Fruit fly (Drosophila melanogaster): Measurements from ENCODE around the gene Rh4.

DNA sequence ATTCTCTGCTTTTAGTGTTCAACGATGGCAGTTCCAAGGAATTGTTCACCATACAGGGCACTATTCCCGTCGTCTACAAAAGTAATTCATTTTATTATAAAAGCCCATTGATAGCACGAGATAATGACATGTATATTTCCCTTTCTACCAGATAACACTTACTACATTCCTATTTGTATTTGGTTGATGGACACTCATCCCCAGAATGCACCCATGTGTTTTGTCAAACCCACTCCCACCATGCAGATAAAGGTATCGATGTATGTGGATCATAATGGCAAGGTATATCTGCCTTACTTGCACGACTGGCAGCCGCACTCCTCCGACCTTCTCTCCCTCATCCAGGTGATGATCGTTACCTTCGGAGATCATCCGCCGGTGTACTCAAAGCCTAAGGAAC, 19.4 kb downstream of the Rh4 start:
- TF ChIP-seq h (optimal IDR thresholded peaks at IDR 0.05) (no peak), psq (optimal IDR thresholded peaks at IDR 0.05) (no peak)

Data from Kc167 (cell line).